Worm (Caenorhabditis elegans) whole organism, L4/young adult: ENCODE results near the gene ttr-3.

ENCODE experiments used
- dao-5 ChIP-seq: sonication (generic microtip); optimal IDR thresholded peaks from 2 replicates; lab custom pipeline; 2016; ENCODE audit warnings: missing genotype, missing genetic modification characterization, moderate library complexity, missing compliant biosample characterization
- him-1 ChIP-seq: sonication (generic microtip); optimal IDR thresholded peaks from 2 replicates; lab custom pipeline; 2016; ENCODE audit warnings: missing genotype, missing genetic modification reagents, missing genetic modification characterization, missing compliant biosample characterization

DNA sequence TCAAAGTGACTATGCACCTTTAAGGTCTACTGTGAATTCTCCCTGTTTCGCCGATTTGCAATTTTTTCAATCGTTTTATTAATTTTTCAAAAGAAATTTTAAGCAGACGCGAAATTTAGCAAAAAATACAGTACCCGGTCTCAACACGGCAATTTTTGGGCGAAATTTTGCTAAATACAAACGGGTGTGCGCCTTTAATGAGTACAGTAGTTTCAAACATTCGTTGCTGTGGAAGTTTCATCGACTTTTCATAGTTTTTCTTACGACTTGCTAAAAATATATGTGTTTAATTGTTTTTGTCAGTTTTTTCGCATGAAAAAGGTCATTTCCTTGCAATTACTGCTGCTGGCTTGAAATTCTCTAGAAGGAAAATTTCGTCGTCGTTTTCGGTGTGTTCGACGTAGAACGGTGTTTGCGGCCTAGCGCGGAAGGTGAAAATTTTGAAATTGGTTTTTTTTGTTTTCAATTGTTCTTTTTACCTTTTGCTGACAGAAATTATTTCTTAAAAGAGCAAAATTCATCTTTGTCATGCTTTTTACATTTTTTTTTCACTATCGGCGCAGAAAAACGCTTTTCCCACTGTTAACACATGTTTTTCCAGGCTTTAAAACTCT, 20.4 kb upstream of the ttr-3 start, which contains the start of gene K03H1.7:
- TF ChIP-seq dao-5 (tag; lab: Kevin White, UChicago) (no peak), him-1 (tag; lab: Kevin White, UChicago) (no peak)
